Worm (Caenorhabditis elegans) whole organism, L4 larva: ENCODE results near the gene cap-2.

Experiments used
- F37D6.2 ChIP-seq: sonication (generic microtip); optimal IDR thresholded peaks from 2 replicates; lab custom pipeline; 2016; ENCODE audit warnings: mild to moderate bottlenecking, missing genetic modification characterization, missing compliant biosample characterization
- R02D3.7 ChIP-seq: fragments of 150-350 bp; sonication (generic microtip); optimal IDR thresholded peaks from 3 replicates; lab custom pipeline; 2014; ENCODE audit warnings: missing biosample characterization, missing genetic modification characterization
- T20F7.1 ChIP-seq: fragments of 200-800 bp; sonication (Bioruptor generic); optimal IDR thresholded peaks from 2 replicates; lab custom pipeline; 2018; ENCODE audit warnings: mild to moderate bottlenecking, missing genetic modification characterization, missing compliant biosample characterization
- Y105C5A.15 ChIP-seq: fragments of 200-800 bp; sonication (Bioruptor generic); IDR thresholded peaks from 2 replicates; pipeline ENCODE4 v1.3.6; 2022; ENCODE audit warnings: missing genetic modification characterization, missing compliant biosample characterization
- ZK337.2 ChIP-seq: fragments of 200-800 bp; sonication (Bioruptor generic); IDR thresholded peaks from 2 replicates; pipeline ENCODE4 v1.3.6; 2022; ENCODE audit warnings: missing genetic modification reagents, missing genetic modification characterization, missing compliant biosample characterization
- aha-1 ChIP-seq: fragments of 150-350 bp; peaks from one replicate; lab custom pipeline; 2014; ENCODE audit warnings: missing biosample characterization, missing genetic modification characterization
- aly-2 ChIP-seq: sonication (generic microtip); optimal IDR thresholded peaks from 2 replicates; lab custom pipeline; 2018; ENCODE audit warnings: missing biosample characterization, missing genetic modification characterization
- ama-1 ChIP-seq: fragments of 150-350 bp; optimal IDR thresholded peaks from 2 replicates; lab custom pipeline; 2014; ENCODE audit warnings: inconsistent platforms, mixed read lengths
- arid-1 ChIP-seq: fragments of 200-800 bp; sonication (Bioruptor generic); conservative IDR thresholded peaks from 2 replicates; pipeline ENCODE4 v1.3.6; 2022; ENCODE audit warnings: missing genetic modification reagents, missing genetic modification characterization, missing compliant biosample characterization
- ceh-20 ChIP-seq: fragments of 200-800 bp; sonication (Bioruptor generic); IDR thresholded peaks from 2 replicates; pipeline ENCODE4 v1.3.6; 2022; ENCODE audit warnings: missing genetic modification reagents, missing genetic modification characterization, missing compliant biosample characterization
- ceh-32 ChIP-seq: sonication (generic microtip); optimal IDR thresholded peaks from 2 replicates; lab custom pipeline; 2016; ENCODE audit warnings: mild to moderate bottlenecking, missing genetic modification characterization, missing compliant biosample characterization; ENCODE audit not compliant: poor library complexity
- ceh-44 ChIP-seq: fragments of 200-800 bp; sonication (Bioruptor generic); IDR thresholded peaks from 2 replicates; pipeline ENCODE4 v1.3.6; 2022; ENCODE audit warnings: missing genetic modification reagents, missing genetic modification characterization, missing compliant biosample characterization
- ces-1 ChIP-seq: fragments of 150-350 bp; sonication (generic microtip); optimal IDR thresholded peaks from 4 replicates; lab custom pipeline; 2014; ENCODE audit warnings: missing biosample characterization, missing genetic modification reagents, missing genetic modification characterization
- daf-12 ChIP-seq: fragments of 150-350 bp; optimal IDR thresholded peaks from 2 replicates; lab custom pipeline; 2014; ENCODE audit warnings: missing biosample characterization, missing genetic modification reagents, missing genetic modification characterization
- daf-8 ChIP-seq: fragments of 200-800 bp; sonication (Bioruptor generic); IDR thresholded peaks from 2 replicates; pipeline ENCODE4 v1.3.6; 2022; ENCODE audit warnings: missing genetic modification characterization, missing compliant biosample characterization
- dmd-6 ChIP-seq: fragments of 200-800 bp; sonication (Bioruptor generic); IDR thresholded peaks from 2 replicates; pipeline ENCODE4 v1.3.6; 2022; ENCODE audit warnings: missing genetic modification reagents, missing genetic modification characterization, missing compliant biosample characterization
- dpl-1 ChIP-seq: fragments of 150-350 bp; optimal IDR thresholded peaks from 2 replicates; lab custom pipeline; 2014; ENCODE audit warnings: missing biosample characterization, missing genetic modification reagents, missing genetic modification characterization
- dve-1 ChIP-seq: sonication (generic microtip); optimal IDR thresholded peaks from 2 replicates; lab custom pipeline; 2017; ENCODE audit warnings: antibody characterized with exemption, mild to moderate bottlenecking, missing genetic modification characterization, missing compliant biosample characterization; ENCODE audit not compliant: insufficient read depth
- fkh-10 ChIP-seq: fragments of 150-350 bp; optimal IDR thresholded peaks from 2 replicates; lab custom pipeline; 2014; ENCODE audit warnings: missing biosample characterization, missing genetic modification reagents, missing genetic modification characterization
- gei-8 ChIP-seq: fragments of 200-800 bp; sonication (Bioruptor generic); optimal IDR thresholded peaks from 2 replicates; lab custom pipeline; 2018; ENCODE audit warnings: mild to moderate bottlenecking, missing genetic modification characterization, missing compliant biosample characterization
- hlh-11 ChIP-seq: fragments of 200-800 bp; sonication (Bioruptor generic); optimal IDR thresholded peaks from 2 replicates; lab custom pipeline; 2018; ENCODE audit warnings: mild to moderate bottlenecking, missing genetic modification characterization, missing compliant biosample characterization
- hlh-30 ChIP-seq: sonication (generic microtip); optimal IDR thresholded peaks from 2 replicates; lab custom pipeline; 2017; ENCODE audit warnings: antibody characterized with exemption, mild to moderate bottlenecking, missing genetic modification characterization, missing compliant biosample characterization; ENCODE audit not compliant: insufficient read depth
- lin-13 ChIP-seq: fragments of 150-350 bp; optimal IDR thresholded peaks from 2 replicates; lab custom pipeline; 2014; ENCODE audit warnings: missing biosample characterization, missing genetic modification reagents, missing genetic modification characterization
- lin-38 ChIP-seq: fragments of 200-800 bp; sonication (Bioruptor generic); IDR thresholded peaks from 2 replicates; pipeline ENCODE4 v1.3.6; 2022; ENCODE audit warnings: missing genetic modification reagents, missing genetic modification characterization, missing compliant biosample characterization
- lsy-2 ChIP-seq, 2 experiments: fragments of 150-350 bp in 1 of 2; sonication (generic microtip) in 1 of 2; optimal IDR thresholded peaks; 2 replicates each; lab custom pipeline; 2014 to 2017; ENCODE audit warnings: missing biosample characterization in 2 of 2, missing genetic modification characterization in 2 of 2
- madf-5 ChIP-seq, 2 experiments: fragments of 200-800 bp; sonication (Bioruptor generic); IDR thresholded peaks; 2 replicates each; pipeline ENCODE4 v1.3.6; 2022; ENCODE audit warnings: missing compliant biosample characterization in 2 of 2, missing genetic modification characterization in 2 of 2
- mdl-1 ChIP-seq, 2 experiments: fragments of 150-350 bp in 1 of 2; sonication (generic microtip) in 1 of 2; optimal IDR thresholded peaks; 2 replicates each; lab custom pipeline; 2014 to 2017; ENCODE audit warnings: missing biosample characterization in 2 of 2, missing genetic modification characterization in 2 of 2
- mep-1 ChIP-seq: fragments of 150-350 bp; sonication (generic microtip); optimal IDR thresholded peaks from 3 replicates; lab custom pipeline; 2014; ENCODE audit warnings: missing biosample characterization, missing genetic modification characterization
- mes-2 ChIP-seq: sonication (generic microtip); optimal IDR thresholded peaks from 2 replicates; lab custom pipeline; 2016; ENCODE audit warnings: missing genotype, mild to moderate bottlenecking, missing genetic modification characterization, missing compliant biosample characterization; ENCODE audit not compliant: poor library complexity, severe bottlenecking
- nhr-10 ChIP-seq: fragments of 150-350 bp; optimal IDR thresholded peaks from 2 replicates; lab custom pipeline; 2014; ENCODE audit warnings: missing biosample characterization, missing genetic modification characterization
- nhr-111 ChIP-seq: fragments of 200-800 bp; sonication (Bioruptor generic); optimal IDR thresholded peaks from 2 replicates; lab custom pipeline; 2018; ENCODE audit warnings: mild to moderate bottlenecking, missing genetic modification characterization, missing compliant biosample characterization
- nhr-25 ChIP-seq: sonication (generic microtip); optimal IDR thresholded peaks from 2 replicates; lab custom pipeline; 2017; ENCODE audit warnings: missing genetic modification characterization, mild to moderate bottlenecking, missing compliant biosample characterization, antibody characterized with exemption, moderate library complexity, borderline replicate concordance; ENCODE audit not compliant: insufficient read depth
- nhr-48 ChIP-seq: sonication (generic microtip); optimal IDR thresholded peaks from 2 replicates; lab custom pipeline; 2016; ENCODE audit warnings: mild to moderate bottlenecking, missing genetic modification characterization, missing compliant biosample characterization
- nhr-6 ChIP-seq: fragments of 150-350 bp; optimal IDR thresholded peaks from 2 replicates; lab custom pipeline; 2014; ENCODE audit warnings: missing biosample characterization, missing genetic modification characterization
- nhr-77 ChIP-seq: fragments of 150-350 bp; optimal IDR thresholded peaks from 2 replicates; lab custom pipeline; 2014; ENCODE audit warnings: missing biosample characterization, missing genetic modification characterization
- pha-4 ChIP-seq, 2 experiments: fragments of 150-350 bp in 1 of 2; fragments of 200-800 bp in 1 of 2; sonication (Bioruptor generic) in 1 of 2; IDR thresholded peaks in 1 of 2; optimal IDR thresholded peaks in 1 of 2; 2 replicates each; pipeline versions ENCODE4 v1.3.6 to Lab custom; 2014 to 2022; ENCODE audit warnings: missing genetic modification characterization in 2 of 2, missing genetic modification reagents in 2 of 2, missing biosample characterization in 1 of 2, missing compliant biosample characterization in 1 of 2
- rbr-2 ChIP-seq: sonication (generic microtip); optimal IDR thresholded peaks from 2 replicates; lab custom pipeline; 2016; ENCODE audit warnings: missing genotype, missing genetic modification characterization, missing compliant biosample characterization
- set-16 ChIP-seq: fragments of 200-800 bp; sonication (Bioruptor generic); IDR thresholded peaks from 2 replicates; pipeline ENCODE4 v1.3.6; 2022; ENCODE audit warnings: missing genetic modification reagents, missing genetic modification characterization, missing compliant biosample characterization
- spr-1 ChIP-seq: sonication (generic microtip); optimal IDR thresholded peaks from 2 replicates; lab custom pipeline; 2016; ENCODE audit warnings: mild to moderate bottlenecking, missing genetic modification characterization, missing compliant biosample characterization
- unc-130 ChIP-seq: sonication (generic microtip); optimal IDR thresholded peaks from 2 replicates; lab custom pipeline; 2016; ENCODE audit warnings: missing genetic modification reagents, missing genetic modification characterization, missing compliant biosample characterization
- unc-62 ChIP-seq, 3 experiments: fragments of 150-350 bp in 1 of 3; sonication (generic microtip); optimal IDR thresholded peaks in 2 of 3; peaks in 1 of 3; 1 replicate in 1 of 3; 2 replicates in 2 of 3; lab custom pipeline; 2014 to 2017; ENCODE audit warnings: missing biosample characterization in 3 of 3, missing genetic modification characterization in 3 of 3, missing genetic modification reagents in 3 of 3, missing genotype in 1 of 3
- zag-1 ChIP-seq: fragments of 150-350 bp; optimal IDR thresholded peaks from 2 replicates; lab custom pipeline; 2014; ENCODE audit warnings: missing biosample characterization, missing genetic modification characterization
- zip-11 ChIP-seq: fragments of 200-800 bp; sonication (Bioruptor generic); IDR thresholded peaks from 2 replicates; pipeline ENCODE4 v1.3.6; 2022; ENCODE audit warnings: missing genetic modification characterization, missing compliant biosample characterization
- zip-2 ChIP-seq: fragments of 150-350 bp; optimal IDR thresholded peaks from 2 replicates; lab custom pipeline; 2014; ENCODE audit warnings: missing biosample characterization, missing genetic modification characterization
- ztf-11 ChIP-seq: fragments of 150-350 bp; optimal IDR thresholded peaks from 2 replicates; lab custom pipeline; 2014; ENCODE audit warnings: missing biosample characterization, missing genetic modification characterization

Gene cap-2

DNA sequence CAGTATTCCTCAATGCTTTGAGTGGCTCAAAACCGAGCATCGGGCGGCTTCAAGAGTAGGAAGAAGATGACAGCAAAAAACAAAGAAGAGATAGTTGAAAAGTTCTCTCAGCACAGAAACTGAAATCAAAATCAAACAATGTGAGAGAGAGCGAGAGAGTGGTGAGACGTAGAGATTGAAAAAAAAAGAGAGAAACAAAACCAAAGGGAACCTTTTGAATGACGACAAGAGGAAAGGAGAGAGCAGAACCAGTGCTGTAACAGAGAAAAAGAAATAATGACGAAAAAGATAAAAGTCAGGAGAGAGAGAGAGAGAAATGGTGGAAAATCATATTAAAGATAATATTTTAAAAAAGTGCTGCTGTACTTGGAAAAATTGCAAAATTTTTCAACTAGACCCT lies 1.8 kb upstream of the cap-2 start (continued):
- TF ChIP-seq dmd-6 (GFP tag; lab: Robert Waterston, UW) (peak; percentile 51), aly-2 (tag; lab: Kevin White, UChicago) (no peak), nhr-6 (no peak), gei-8 (GFP tag; lab: Kevin White, UChicago) (no peak), daf-8 (GFP tag; lab: Robert Waterston, UW) (no peak), ceh-20 (GFP tag; lab: Robert Waterston, UW) (no peak), nhr-25 (tag; lab: Kevin White, UChicago) (no peak), dve-1 (tag; lab: Kevin White, UChicago) (peak; percentile 82), ZK337.2 (no peak)

DNA sequence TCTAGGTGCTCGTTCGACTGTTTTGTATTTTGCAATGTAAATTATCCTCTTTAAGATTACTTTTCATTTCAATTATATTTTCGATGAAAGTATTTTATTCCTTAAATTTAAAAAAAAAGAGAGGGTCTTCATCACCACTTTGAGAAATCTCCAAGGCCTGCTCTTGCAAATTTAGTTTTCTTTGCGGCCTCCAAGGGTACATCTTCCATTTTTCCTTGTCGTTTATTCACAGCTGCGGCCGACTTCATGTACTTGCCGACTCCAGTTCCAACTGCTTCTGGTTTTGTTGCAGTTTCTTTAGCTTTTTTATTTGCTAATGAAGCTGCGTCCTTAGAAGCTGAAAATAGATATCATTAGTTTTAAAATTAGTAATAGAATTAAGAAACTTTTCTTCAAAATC lies 1.7 kb downstream of the cap-2 start:
- TF ChIP-seq lsy-2 (tag; optimal IDR thresholded peaks at IDR 0.05; lab: Kevin White, UChicago) (peak in 1 of 2 experiments; percentile 25), Y105C5A.15 (no peak), aha-1 (peak; percentile 57), nhr-48 (tag; lab: Kevin White, UChicago) (peak; percentile 15), lin-38 (GFP tag; lab: Robert Waterston, UW) (peak; percentile 41; the same call in 1 of the 2 replicates), T20F7.1 (GFP tag; lab: Kevin White, UChicago) (no peak), ama-1 (lab: Kevin White, UChicago) (peak; percentile 35)
- TF ChIP-seq, all 104 proteins: peak for 5

ce11 chrII:10872541-10872940 lies 3.5 kb downstream of the cap-2 start, which contains the start of the genes cyn-4 and copz-1:
TSS of gene cyn-4 (minus strand) at chrII:10872611.
TSS of gene copz-1 (plus strand) at chrII:10872879.
- TF ChIP-seq lin-38 (GFP tag; lab: Robert Waterston, UW) (peak; percentile 69), mdl-1 (tag; optimal IDR thresholded peaks at IDR 0.05; lab: Kevin White, UChicago) (no peak), nhr-6 (peak; percentile 66), dpl-1 (GFP tag; lab: Kevin White, UChicago) (peak; percentile 81), arid-1 (peak; percentile 40; the same call in 1 of the 2 replicates), daf-12 (tag; lab: Kevin White, UChicago) (no peak), ceh-44 (0 out of 2 replicates have a peak, but pooled peaks have one; percentile 30), lsy-2 (tag; optimal IDR thresholded peaks at IDR 0.05; lab: Kevin White, UChicago) (peak; percentile 50 to 94), F37D6.2 (peak; percentile 23), pha-4 (GFP tag; IDR thresholded peaks at IDR 0.05; lab: Robert Waterston, UW) (no peak), pha-4 (tag; optimal IDR thresholded peaks at IDR 0.05; lab: Kevin White, UChicago) (no peak), ztf-11 (no peak), mes-2 (tag; lab: Kevin White, UChicago) (peak; percentile 98), nhr-77 (tag; lab: Kevin White, UChicago) (peak; percentile 3), ces-1 (GFP tag; lab: Kevin White, UChicago) (peak; percentile 0), zip-2 (tag; lab: Kevin White, UChicago) (no peak), ceh-20 (GFP tag; lab: Robert Waterston, UW) (no peak), zag-1 (tag; lab: Kevin White, UChicago) (no peak), mep-1 (peak; percentile 57), ceh-32 (tag; lab: Kevin White, UChicago) (no peak), rbr-2 (peak; percentile 69), fkh-10 (GFP tag; lab: Kevin White, UChicago) (peak; percentile 49), R02D3.7 (tag; lab: Kevin White, UChicago) (peak; percentile 92), lin-13 (GFP tag; lab: Kevin White, UChicago) (peak; percentile 38), hlh-11 (tag; lab: Kevin White, UChicago) (peak; percentile 68), hlh-30 (tag; lab: Kevin White, UChicago) (peak; percentile 80), dmd-6 (GFP tag; lab: Robert Waterston, UW) (peak; percentile 32; the same call in 1 of the 2 replicates), nhr-10 (tag; lab: Kevin White, UChicago) (no peak), set-16 (no peak), dve-1 (tag; lab: Kevin White, UChicago) (peak; percentile 70), unc-130 (GFP tag; lab: Kevin White, UChicago) (peak; percentile 92), T20F7.1 (GFP tag; lab: Kevin White, UChicago) (peak; percentile 35), spr-1 (tag; lab: Kevin White, UChicago) (peak; percentile 10), zip-11 (GFP tag; lab: Robert Waterston, UW) (no peak), nhr-111 (GFP tag; lab: Kevin White, UChicago) (no peak), unc-62 (GFP tag; optimal IDR thresholded peaks at IDR 0.05 in 1 of 2; lab: Kevin White, UChicago) (no peak), unc-62 (tag; optimal IDR thresholded peaks at IDR 0.05; lab: Kevin White, UChicago) (no peak), madf-5 (GFP tag; IDR thresholded peaks at IDR 0.05; lab: Robert Waterston, UW) (no peak)
